Fruit fly (Drosophila melanogaster) whole organism, prepupa: ENCODE measurements around the gene ppk20.
A peak's percentile ranks its signal among the peaks of the same experiment; 100 is the strongest.

Experiments
- Blimp-1 ChIP-seq: fragments of 200-800 bp; sonication (Bioruptor generic); optimal IDR thresholded peaks from 3 replicates; lab custom pipeline; 2017; ENCODE audit warnings: missing biosample characterization, missing genetic modification characterization, mild to moderate bottlenecking, moderate library complexity, missing genetic modification reagents
- CG10631 ChIP-seq: fragments of 200-800 bp; sonication (Bioruptor generic); optimal IDR thresholded peaks from 2 replicates; lab custom pipeline; 2016; ENCODE audit warnings: missing biosample characterization, missing genetic modification characterization
- CG11294 ChIP-seq: fragments of 200-800 bp; sonication (Bioruptor generic); IDR thresholded peaks from 2 replicates; pipeline ENCODE4 v1.3.6; 2022; ENCODE audit warnings: missing biosample characterization, missing genetic modification characterization
- CG11762 ChIP-seq: fragments of 200-800 bp; sonication (Bioruptor generic); optimal IDR thresholded peaks from 3 replicates; lab custom pipeline; 2016; ENCODE audit warnings: missing biosample characterization, missing genetic modification characterization; ENCODE audit not compliant: insufficient read depth
- CG11902 ChIP-seq: fragments of 200-800 bp; sonication (Bioruptor generic); optimal IDR thresholded peaks from 3 replicates; lab custom pipeline; 2016; ENCODE audit warnings: missing biosample characterization, missing genetic modification characterization
- CG15336 ChIP-seq: fragments of 200-800 bp; sonication (Bioruptor generic); IDR thresholded peaks from 2 replicates; pipeline ENCODE4 v1.3.6; 2022; ENCODE audit warnings: missing biosample characterization, missing genetic modification characterization
- CG16779 ChIP-seq: fragments of 200-800 bp; sonication (Bioruptor generic); optimal IDR thresholded peaks from 3 replicates; lab custom pipeline; 2017; ENCODE audit warnings: missing biosample characterization, mild to moderate bottlenecking, missing genetic modification characterization
- CG31627 ChIP-seq: fragments of 200-800 bp; sonication (Bioruptor generic); optimal IDR thresholded peaks from 3 replicates; lab custom pipeline; 2016; ENCODE audit warnings: missing biosample characterization, missing genetic modification characterization
- CG32006 ChIP-seq: fragments of 200-800 bp; sonication (Bioruptor generic); optimal IDR thresholded peaks from 3 replicates; lab custom pipeline; 2017; ENCODE audit warnings: missing biosample characterization, mild to moderate bottlenecking, missing genetic modification characterization
- CG3919 ChIP-seq: fragments of 200-800 bp; sonication (Bioruptor generic); optimal IDR thresholded peaks from 3 replicates; lab custom pipeline; 2016; ENCODE audit warnings: missing biosample characterization, missing genetic modification characterization
- CG6163 ChIP-seq: fragments of 200-800 bp; sonication (Bioruptor generic); IDR thresholded peaks from 3 replicates; pipeline ENCODE4 v1.3.6; 2022; ENCODE audit warnings: missing biosample characterization, missing genetic modification characterization
- CG6276 ChIP-seq: fragments of 200-800 bp; sonication (Bioruptor generic); optimal IDR thresholded peaks from 2 replicates; lab custom pipeline; 2017; ENCODE audit warnings: missing biosample characterization, mild to moderate bottlenecking, missing genetic modification characterization
- CG6792 ChIP-seq: fragments of 200-800 bp; sonication (Bioruptor generic); optimal IDR thresholded peaks from 3 replicates; lab custom pipeline; 2016; ENCODE audit warnings: missing biosample characterization, missing genetic modification characterization
- CG6808 ChIP-seq: fragments of 200-800 bp; sonication (Bioruptor generic); optimal IDR thresholded peaks from 3 replicates; lab custom pipeline; 2017; ENCODE audit warnings: missing biosample characterization, missing genetic modification characterization, mild to moderate bottlenecking, moderate library complexity, missing genetic modification reagents
- CG7368 ChIP-seq: fragments of 200-800 bp; sonication (Bioruptor generic); optimal IDR thresholded peaks from 3 replicates; lab custom pipeline; 2016; ENCODE audit warnings: missing biosample characterization, missing genetic modification characterization
- CG8119 ChIP-seq: fragments of 200-800 bp; sonication (Bioruptor generic); IDR thresholded peaks from 3 replicates; pipeline ENCODE4 v1.3.6; 2022; ENCODE audit warnings: missing biosample characterization, missing genetic modification characterization
- CG8319 ChIP-seq: fragments of 200-800 bp; sonication (Bioruptor generic); optimal IDR thresholded peaks from 3 replicates; lab custom pipeline; 2016; ENCODE audit warnings: missing biosample characterization, missing genetic modification characterization
- CG8632 ChIP-seq: fragments of 200-800 bp; sonication (Bioruptor generic); optimal IDR thresholded peaks from 3 replicates; lab custom pipeline; 2016; ENCODE audit warnings: missing biosample characterization, missing genetic modification characterization
- CG9139 ChIP-seq: fragments of 200-800 bp; sonication (Bioruptor generic); optimal IDR thresholded peaks from 3 replicates; lab custom pipeline; 2017; ENCODE audit warnings: missing biosample characterization, mild to moderate bottlenecking, missing genetic modification characterization
- Eip75B ChIP-seq: fragments of 200-800 bp; sonication (Bioruptor generic); optimal IDR thresholded peaks from 3 replicates; lab custom pipeline; 2016; ENCODE audit warnings: missing biosample characterization, missing genetic modification characterization
- Eip93F ChIP-seq: fragments of 200-800 bp; sonication (Bioruptor generic); optimal IDR thresholded peaks from 2 replicates; lab custom pipeline; 2016; ENCODE audit warnings: missing biosample characterization, mild to moderate bottlenecking, missing genetic modification characterization
- Ets21C ChIP-seq: fragments of 200-800 bp; sonication (Bioruptor generic); optimal IDR thresholded peaks from 3 replicates; lab custom pipeline; 2016; ENCODE audit warnings: missing biosample characterization, missing genetic modification characterization
- Ets96B ChIP-seq: fragments of 200-800 bp; optimal IDR thresholded peaks from 2 replicates; lab custom pipeline; 2019; ENCODE audit warnings: missing biosample characterization, mild to moderate bottlenecking, missing genetic modification characterization, moderate library complexity
- Gug ChIP-seq: fragments of 200-800 bp; sonication (Bioruptor generic); IDR thresholded peaks from 2 replicates; pipeline ENCODE4 v1.3.6; 2022; ENCODE audit warnings: missing biosample characterization, missing genetic modification characterization
- Hr39 ChIP-seq: fragments of 200-800 bp; sonication (Bioruptor generic); optimal IDR thresholded peaks from 2 replicates; lab custom pipeline; 2016; ENCODE audit warnings: missing biosample characterization, missing genetic modification characterization
- Hr4 ChIP-seq: fragments of 200-800 bp; sonication (Bioruptor generic); optimal IDR thresholded peaks from 3 replicates; lab custom pipeline; 2016; ENCODE audit warnings: missing biosample characterization, missing genetic modification characterization
- Lpt ChIP-seq: fragments of 200-800 bp; sonication (Bioruptor generic); optimal IDR thresholded peaks from 3 replicates; lab custom pipeline; 2016; ENCODE audit warnings: missing biosample characterization, missing genetic modification characterization
- OdsH ChIP-seq: fragments of 200-800 bp; sonication (Bioruptor generic); optimal IDR thresholded peaks from 3 replicates; lab custom pipeline; 2016; ENCODE audit warnings: missing biosample characterization, missing genetic modification characterization
- Smox ChIP-seq: fragments of 200-800 bp; sonication (Bioruptor generic); optimal IDR thresholded peaks from 3 replicates; lab custom pipeline; 2016; ENCODE audit warnings: missing biosample characterization, missing genetic modification characterization
- Sox102F ChIP-seq: fragments of 200-800 bp; sonication (Bioruptor generic); optimal IDR thresholded peaks from 2 replicates; lab custom pipeline; 2016; ENCODE audit warnings: missing biosample characterization, mild to moderate bottlenecking, missing genetic modification characterization
- achi ChIP-seq: fragments of 200-800 bp; sonication (Bioruptor generic); optimal IDR thresholded peaks from 3 replicates; lab custom pipeline; 2016; ENCODE audit warnings: missing biosample characterization, missing genetic modification characterization
- acj6 ChIP-seq: fragments of 200-800 bp; sonication (Bioruptor generic); optimal IDR thresholded peaks from 3 replicates; lab custom pipeline; 2016; ENCODE audit warnings: missing biosample characterization, missing genetic modification characterization
- cyc ChIP-seq: fragments of 200-800 bp; sonication (Bioruptor generic); optimal IDR thresholded peaks from 3 replicates; lab custom pipeline; 2016; ENCODE audit warnings: missing biosample characterization, missing genetic modification characterization
- dac ChIP-seq: fragments of 200-800 bp; sonication (Bioruptor generic); optimal IDR thresholded peaks from 2 replicates; lab custom pipeline; 2017; ENCODE audit warnings: missing biosample characterization, mild to moderate bottlenecking, missing genetic modification characterization
- dsx ChIP-seq: fragments of 200-800 bp; optimal IDR thresholded peaks from 3 replicates; lab custom pipeline; 2019; ENCODE audit warnings: missing biosample characterization, mild to moderate bottlenecking, missing genetic modification characterization, moderate library complexity; ENCODE audit not compliant: poor library complexity, severe bottlenecking
- eg ChIP-seq: fragments of 200-800 bp; sonication (Bioruptor generic); IDR thresholded peaks from 3 replicates; pipeline ENCODE4 v1.3.6; 2022; ENCODE audit warnings: missing biosample characterization, missing genetic modification characterization
- fd59A ChIP-seq: fragments of 200-800 bp; sonication (Bioruptor generic); optimal IDR thresholded peaks from 2 replicates; lab custom pipeline; 2017; ENCODE audit warnings: missing biosample characterization, mild to moderate bottlenecking, missing genetic modification characterization, missing genetic modification reagents
- fd85E ChIP-seq: fragments of 200-800 bp; sonication (Bioruptor generic); optimal IDR thresholded peaks from 3 replicates; lab custom pipeline; 2016; ENCODE audit warnings: missing biosample characterization, missing genetic modification characterization
- fkh ChIP-seq: fragments of 200-800 bp; sonication (Bioruptor generic); optimal IDR thresholded peaks from 3 replicates; lab custom pipeline; 2017; ENCODE audit warnings: missing biosample characterization, mild to moderate bottlenecking, missing genetic modification characterization, moderate library complexity
- lz ChIP-seq: fragments of 200-800 bp; sonication (Bioruptor generic); optimal IDR thresholded peaks from 3 replicates; lab custom pipeline; 2016; ENCODE audit warnings: missing biosample characterization, missing genetic modification characterization
- net ChIP-seq: fragments of 200-800 bp; sonication (Bioruptor generic); optimal IDR thresholded peaks from 3 replicates; lab custom pipeline; 2016; ENCODE audit warnings: missing biosample characterization, missing genetic modification characterization
- pdm3 ChIP-seq: fragments of 200-800 bp; sonication (Bioruptor generic); optimal IDR thresholded peaks from 3 replicates; lab custom pipeline; 2016; ENCODE audit warnings: missing biosample characterization, missing genetic modification characterization
- salr ChIP-seq, 2 experiments: fragments of 200-800 bp; sonication (Bioruptor generic); optimal IDR thresholded peaks; 3 replicates each; lab custom pipeline; 2016 to 2018; ENCODE audit warnings: missing biosample characterization in 2 of 2, missing genetic modification characterization in 2 of 2, mild to moderate bottlenecking in 1 of 2
- spab ChIP-seq: fragments of 200-800 bp; sonication (Bioruptor generic); optimal IDR thresholded peaks from 2 replicates; lab custom pipeline; 2017; ENCODE audit warnings: missing biosample characterization, mild to moderate bottlenecking, missing genetic modification characterization, missing genetic modification reagents
- ss ChIP-seq, 2 experiments: fragments of 200-800 bp; sonication (Bioruptor generic); optimal IDR thresholded peaks; 2 replicates in 1 of 2; 3 replicates in 1 of 2; lab custom pipeline; 2017 to 2018; ENCODE audit warnings: mild to moderate bottlenecking in 2 of 2, missing biosample characterization in 2 of 2, missing genetic modification characterization in 2 of 2, moderate library complexity in 1 of 2
- vri ChIP-seq: fragments of 200-800 bp; sonication (Bioruptor generic); optimal IDR thresholded peaks from 3 replicates; lab custom pipeline; 2016; ENCODE audit warnings: missing biosample characterization, mild to moderate bottlenecking, missing genetic modification characterization

The ppk20 gene

DNA sequence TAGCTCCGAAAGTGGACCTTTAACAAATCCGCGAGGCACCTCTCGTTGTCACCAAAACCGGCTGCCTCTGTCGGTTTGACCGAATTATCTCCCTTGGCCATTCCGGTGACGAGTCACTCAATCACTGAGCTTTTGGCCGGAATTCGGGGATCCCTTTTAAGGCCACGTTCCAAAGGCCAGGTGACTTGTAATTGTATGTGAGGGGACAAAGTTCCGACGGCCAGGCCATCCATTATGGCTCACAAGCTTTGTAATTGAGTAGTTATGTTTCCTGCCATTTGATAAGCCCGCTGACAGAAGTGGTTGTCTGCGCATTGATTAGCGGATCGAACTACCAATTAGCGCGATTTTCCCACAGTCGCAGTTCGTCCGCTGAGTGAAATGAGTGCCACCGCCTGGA is at the start of gene ppk20, which contains the start of gene ppk30:
ppk20 (minus strand) TSS at position 101 of the 400 bp plus-strand sequence.
ppk30 (plus strand) TSS at position 373 of the 400 bp plus-strand sequence.
- TF ChIP-seq cyc (GFP tag; lab: Kevin White, UChicago), result no peak
- TF ChIP-seq Eip93F (GFP tag; lab: Kevin White, UChicago), result no peak
- no peak for TF ChIP-seq CG9139 (GFP tag; lab: Kevin White, UChicago)

DNA sequence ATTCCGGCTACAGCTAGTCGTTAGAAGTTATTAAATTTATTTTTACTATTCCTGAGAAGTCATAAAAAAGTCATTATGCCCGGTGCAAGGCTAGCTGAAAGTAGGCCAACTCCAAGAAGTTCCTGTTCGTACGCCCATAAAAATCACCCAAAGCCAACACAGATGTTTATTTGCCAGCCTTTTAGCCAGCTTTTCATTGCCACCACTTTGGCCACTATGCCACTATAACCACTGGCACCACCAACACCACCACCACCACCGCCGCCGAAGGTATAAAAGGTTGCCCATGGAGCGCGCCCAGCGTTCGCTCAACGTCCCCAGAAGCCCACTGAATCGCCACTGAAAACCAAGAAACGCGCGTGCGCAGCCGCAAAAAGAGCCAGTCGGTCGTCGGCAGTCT is 49.7 kb upstream of the ppk20 start, which contains the start of gene CG15506:
CG15506 (plus strand) TSS at position 301 of the 400 bp plus-strand sequence.
- TF ChIP-seq CG15336 (0 out of 2 replicates have a peak, but pooled peaks have one; percentile 7), CG6163 (GFP tag; lab: Robert Waterston, UW) (0 out of 3 replicates have a peak, but pooled peaks have one; percentile 11), Hr39 (GFP tag; lab: Kevin White, UChicago) (no peak), Lpt (GFP tag; lab: Kevin White, UChicago) (no peak), CG32006 (GFP tag; lab: Kevin White, UChicago) (no peak), ss (GFP tag; optimal IDR thresholded peaks at IDR 0.05; lab: Kevin White, UChicago) (peak in 1 of 2 experiments; percentile 33), CG8119 (GFP tag; lab: Robert Waterston, UW) (0 out of 3 replicates have a peak, but pooled peaks have one; percentile 25), eg (0 out of 3 replicates have a peak, but pooled peaks have one; percentile 36)
- TF ChIP-seq, all 60 proteins: peak for 5

DNA sequence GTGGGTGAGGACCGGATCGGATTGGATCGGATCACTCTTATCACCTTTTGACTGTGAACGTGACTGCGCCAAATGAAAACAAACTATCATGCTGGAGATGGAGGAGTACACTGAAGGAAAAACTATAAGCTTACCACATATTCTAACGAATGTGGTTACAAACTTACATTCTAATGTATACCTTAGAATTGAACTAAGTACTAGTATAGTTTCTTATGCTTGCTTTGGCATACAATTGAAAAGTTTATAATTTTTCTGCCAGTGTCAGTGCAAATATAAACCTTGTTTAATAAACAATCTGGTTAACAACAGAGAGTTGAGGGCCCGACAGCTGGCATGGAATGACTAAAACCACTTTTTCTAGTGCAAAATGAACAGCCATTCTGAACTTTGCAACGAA is 48.8 kb upstream of the ppk20 start:
- TF ChIP-seq dac, result peak; percentile 27
- TF ChIP-seq Hr4 (GFP tag; lab: Kevin White, UChicago), result peak; percentile 72
- peak; percentile 4 for TF ChIP-seq Hr39 (GFP tag; lab: Kevin White, UChicago)
- TF ChIP-seq Ets96B (tag; lab: Kevin White, UChicago), result no peak
- peak; percentile 24 for TF ChIP-seq Lpt (GFP tag; lab: Kevin White, UChicago)
- no peak for TF ChIP-seq CG11902
- TF ChIP-seq fd85E (GFP tag; lab: Kevin White, UChicago), result no peak
- peak; percentile 47 for TF ChIP-seq Gug (GFP tag; lab: Robert Waterston, UW)
- no peak for TF ChIP-seq Blimp-1 (GFP tag; lab: Kevin White, UChicago)
- no peak for TF ChIP-seq lz (GFP tag; lab: Kevin White, UChicago)
- TF ChIP-seq Ets21C (GFP tag; lab: Kevin White, UChicago), result no peak
- TF ChIP-seq CG8119 (GFP tag; lab: Robert Waterston, UW), result peak; percentile 57; the same call in 2 of the 3 replicates
- TF ChIP-seq CG11294 (GFP tag; lab: Robert Waterston, UW), result peak; percentile 33; the same call in 1 of the 2 replicates
- peak; percentile 24 for TF ChIP-seq OdsH (GFP tag; lab: Kevin White, UChicago)
- TF ChIP-seq CG3919 (GFP tag; lab: Kevin White, UChicago), result peak; percentile 6
- TF ChIP-seq CG6808 (GFP tag; lab: Kevin White, UChicago), result no peak
- no peak for TF ChIP-seq vri
- TF ChIP-seq CG7368 (GFP tag; lab: Kevin White, UChicago), result no peak
- TF ChIP-seq salr (GFP tag; optimal IDR thresholded peaks at IDR 0.05; lab: Kevin White, UChicago), result no peak
- no peak for TF ChIP-seq CG31627
- TF ChIP-seq fd59A, result no peak
- TF ChIP-seq achi, result peak; percentile 15
- no peak for TF ChIP-seq acj6
- TF ChIP-seq pdm3 (GFP tag; lab: Kevin White, UChicago), result no peak
- TF ChIP-seq CG10631, result no peak
- TF ChIP-seq CG6276 (GFP tag; lab: Kevin White, UChicago), result peak; percentile 17
- TF ChIP-seq dsx (GFP tag; lab: Kevin White, UChicago), result no peak
- TF ChIP-seq CG6792 (GFP tag; lab: Kevin White, UChicago), result no peak
- no peak for TF ChIP-seq CG8319
- TF ChIP-seq cyc (GFP tag; lab: Kevin White, UChicago), result no peak
- no peak for TF ChIP-seq Sox102F (GFP tag; lab: Kevin White, UChicago)
- TF ChIP-seq CG9139 (GFP tag; lab: Kevin White, UChicago), result no peak
- TF ChIP-seq Smox (GFP tag; lab: Kevin White, UChicago), result no peak
- TF ChIP-seq CG6163 (GFP tag; lab: Robert Waterston, UW), result peak; percentile 45; the same call in 2 of the 3 replicates
- TF ChIP-seq CG8632 (GFP tag; lab: Kevin White, UChicago), result no peak
- peak; percentile 22 for TF ChIP-seq fkh (GFP tag; lab: Kevin White, UChicago)
- TF ChIP-seq CG11762 (GFP tag; lab: Kevin White, UChicago), result no peak
- TF ChIP-seq net (GFP tag; lab: Kevin White, UChicago), result no peak
- no peak for TF ChIP-seq CG16779 (tag; lab: Kevin White, UChicago)
- no peak for TF ChIP-seq spab (GFP tag; lab: Kevin White, UChicago)
- TF ChIP-seq Eip75B (GFP tag; lab: Kevin White, UChicago), result no peak
